Fruit fly (Drosophila melanogaster): ENCODE results near the gene CG43120.

CG43120 gene

DNA sequence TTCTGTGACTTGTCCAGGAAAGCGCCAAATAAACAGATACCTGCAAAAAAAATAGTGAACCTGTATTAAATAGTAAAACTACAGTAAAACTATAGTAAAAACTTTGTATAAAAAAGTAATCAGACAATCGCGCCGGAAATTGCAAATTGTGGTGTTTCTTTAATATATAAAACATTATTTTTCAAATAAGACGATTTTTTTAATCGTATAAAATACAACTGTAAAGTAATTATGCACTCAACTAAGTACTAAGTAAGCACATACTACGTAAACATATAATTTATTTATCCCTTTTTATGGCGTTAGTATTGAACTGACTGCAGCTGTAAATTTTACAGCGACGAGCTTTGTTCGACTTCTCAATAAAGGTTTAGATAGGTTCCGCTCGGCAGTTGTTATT, at the start of gene CG43120:
Gene CG43120, plus strand, starts transcription at position 391 of the 400 bp plus-strand sequence.
- no peak for TF ChIP-seq CG17801 (GFP tag; optimal IDR thresholded peaks at IDR 0.05; ENCODE audit: partially characterized antibody)

dm6 chr3L:14332533-14332932, 49.2 kb upstream of the CG43120 start:
- no peak for TF ChIP-seq CG17801 (GFP tag; optimal IDR thresholded peaks at IDR 0.05; ENCODE audit: partially characterized antibody)

dm6 chr3L:14335880-14336279, 45.8 kb upstream of the CG43120 start:
- no peak for TF ChIP-seq CG17801 (GFP tag; optimal IDR thresholded peaks at IDR 0.05; ENCODE audit: partially characterized antibody)

dm6 chr3L:14338886-14339285, 42.8 kb upstream of the CG43120 start:
- peak; percentile 77 for TF ChIP-seq CG17801 (GFP tag; optimal IDR thresholded peaks at IDR 0.05; ENCODE audit: partially characterized antibody)

dm6 chr3L:14343344-14343972, 38.3 kb upstream of the CG43120 start:
- TF ChIP-seq CG17801 (GFP tag; optimal IDR thresholded peaks at IDR 0.05; ENCODE audit: partially characterized antibody) = no peak

DNA sequence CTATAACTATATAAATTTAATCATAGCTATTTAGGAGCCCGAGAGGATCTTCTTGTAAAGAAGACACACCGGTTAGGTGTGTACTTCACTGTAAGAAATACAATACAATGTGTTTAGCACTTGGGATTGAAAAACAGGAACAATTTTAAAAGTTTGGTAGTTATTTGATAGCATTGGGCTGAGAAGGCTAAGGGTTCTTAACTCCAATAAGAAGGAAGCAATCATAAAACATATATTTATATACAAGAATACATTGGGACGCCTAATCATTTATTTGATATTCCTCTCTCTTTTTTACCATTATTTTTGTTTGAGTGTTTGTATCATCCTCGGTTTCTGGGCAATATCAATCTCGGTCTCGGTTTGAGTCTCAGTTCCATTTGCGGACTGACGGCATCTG, 35.2 kb upstream of the CG43120 start:
- TF ChIP-seq CG17801 (GFP tag; optimal IDR thresholded peaks at IDR 0.05; ENCODE audit: partially characterized antibody) = no peak

- no peak for TF ChIP-seq CG17801 (GFP tag; optimal IDR thresholded peaks at IDR 0.05; ENCODE audit: partially characterized antibody)
These were observed 31.5 kb upstream of the CG43120 start for dm6 chr3L:14350218-14350617.

DNA sequence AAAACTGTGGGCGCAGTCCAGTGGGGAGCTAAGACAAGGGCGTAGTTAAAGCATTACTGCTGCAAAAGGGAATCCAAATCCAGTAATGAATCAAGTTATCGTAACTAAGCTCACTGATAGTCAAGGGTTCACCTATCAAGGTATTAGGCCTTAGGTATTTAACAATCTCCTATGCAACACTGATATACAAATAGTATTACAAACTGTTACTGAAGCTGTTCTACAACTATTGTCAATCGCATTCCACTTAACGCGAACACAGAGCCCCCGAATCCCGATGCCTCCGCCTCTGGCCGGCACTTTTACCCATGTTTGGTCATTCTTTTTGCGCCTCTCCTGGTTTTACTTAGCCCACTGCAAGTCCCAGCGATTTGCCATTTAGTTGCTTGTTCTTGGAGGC, 30.9 kb upstream of the CG43120 start:
- TF ChIP-seq CG17801 (GFP tag; optimal IDR thresholded peaks at IDR 0.05; ENCODE audit: partially characterized antibody) = no peak

DNA sequence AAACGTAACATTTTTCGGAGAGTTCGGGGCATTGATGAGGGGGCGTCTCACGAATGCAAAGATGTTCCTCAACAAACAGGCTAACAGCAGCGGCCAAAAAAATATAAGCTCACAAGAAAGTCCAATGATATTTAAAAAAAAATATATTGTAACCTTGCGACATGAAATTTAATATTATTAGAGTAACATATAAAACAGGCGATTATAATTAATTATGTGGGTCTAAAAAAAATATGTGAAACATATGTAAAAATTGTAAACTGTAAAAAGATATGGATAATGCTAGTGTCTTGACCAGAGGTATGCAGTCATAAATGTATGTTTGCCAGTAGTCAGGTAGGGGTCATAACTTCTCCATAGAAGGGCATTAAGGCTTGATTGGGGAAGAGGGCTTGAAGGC, 28.6 kb upstream of the CG43120 start:
- TF ChIP-seq CG17801 (GFP tag; optimal IDR thresholded peaks at IDR 0.05; ENCODE audit: partially characterized antibody) = no peak

DNA sequence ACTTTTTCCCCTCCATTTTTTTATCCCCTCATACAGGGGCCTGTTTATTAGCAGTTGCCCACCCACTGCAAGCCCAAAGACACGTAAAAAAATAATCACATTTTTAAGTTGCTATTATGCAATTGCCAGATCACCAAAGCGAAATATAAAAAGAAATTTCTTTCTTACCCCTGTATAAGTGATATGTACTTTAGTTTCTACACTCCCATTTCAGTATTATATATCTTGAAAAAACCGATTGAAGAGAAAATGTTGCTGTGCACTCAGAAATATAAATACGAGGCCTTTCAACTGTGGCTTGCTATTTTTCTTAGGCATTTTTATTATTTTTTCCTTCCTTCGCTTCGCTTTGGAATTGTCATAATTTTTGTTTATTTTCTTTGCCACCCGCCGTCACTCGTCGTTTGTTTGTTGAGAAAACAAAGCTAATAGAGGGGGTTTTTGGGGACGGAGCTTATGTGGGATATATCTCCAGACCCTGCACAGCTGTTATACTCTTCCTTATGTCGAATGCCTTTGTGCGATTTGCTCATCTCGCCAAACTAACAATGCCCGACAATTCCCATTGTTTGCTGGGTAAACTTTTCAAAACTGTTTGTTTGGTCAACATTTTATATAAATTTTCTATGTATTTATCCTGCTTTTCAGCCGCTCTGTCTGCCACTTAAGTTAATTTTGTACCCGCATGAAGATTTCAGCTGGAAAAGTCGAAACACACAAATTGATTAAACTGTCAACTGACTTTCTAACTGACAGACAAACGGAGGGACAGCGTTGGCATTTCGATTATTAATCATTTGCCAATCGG, 27.2 kb upstream of the CG43120 start:
- TF ChIP-seq CG17801 (GFP tag; optimal IDR thresholded peaks at IDR 0.05; ENCODE audit: partially characterized antibody) = no peak

- no peak for TF ChIP-seq CG17801 (GFP tag; optimal IDR thresholded peaks at IDR 0.05; ENCODE audit: partially characterized antibody)
These were observed 25.0 kb upstream of the CG43120 start for dm6 chr3L:14356507-14357291.

- no peak for TF ChIP-seq CG17801 (GFP tag; optimal IDR thresholded peaks at IDR 0.05; ENCODE audit: partially characterized antibody)
These were observed 22.8 kb upstream of the CG43120 start for dm6 chr3L:14358899-14359298.

dm6 chr3L:14359815-14360719, 21.6 kb upstream of the CG43120 start:
- TF ChIP-seq CG17801 (GFP tag; optimal IDR thresholded peaks at IDR 0.05; ENCODE audit: partially characterized antibody) = no peak

DNA sequence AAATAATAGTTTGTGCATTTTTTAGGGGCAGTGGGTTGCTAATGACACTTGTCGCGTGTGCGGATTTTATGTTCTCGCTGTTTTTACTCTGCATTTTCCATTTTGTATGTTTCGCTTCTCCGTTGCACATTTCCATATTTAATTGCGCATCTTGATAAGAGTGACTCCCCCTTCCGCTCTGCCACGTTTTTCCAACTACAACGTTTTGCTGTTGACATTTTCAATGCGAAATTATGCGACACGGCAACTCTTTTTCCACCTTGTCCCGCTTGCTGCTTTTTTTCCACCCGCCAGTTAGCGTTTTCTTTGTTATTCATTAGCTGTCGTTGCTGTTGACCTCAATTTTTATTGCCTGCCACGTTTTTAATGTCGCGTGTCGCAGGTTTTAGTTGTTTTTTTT, 19.7 kb upstream of the CG43120 start:
- no peak for TF ChIP-seq CG17801 (GFP tag; optimal IDR thresholded peaks at IDR 0.05; ENCODE audit: partially characterized antibody)

- TF ChIP-seq CG17801 (GFP tag; optimal IDR thresholded peaks at IDR 0.05; ENCODE audit: partially characterized antibody) = no peak
These were observed 19.1 kb upstream of the CG43120 start for dm6 chr3L:14362660-14363059.
